Fruit fly (Drosophila melanogaster) Kc167 (cell line): ENCODE measurements around the gene CG32413.

Experiments used
- h ChIP-seq: fragments of >200 bp; optimal IDR thresholded peaks from 3 replicates; lab custom pipeline; 2018; ENCODE audit warnings: missing external identifiers
- psq ChIP-seq: fragments of >200 bp; optimal IDR thresholded peaks from 2 replicates; lab custom pipeline; 2017; ENCODE audit warnings: missing external identifiers
- ttk ChIP-seq: sonication (Bioruptor generic); optimal IDR thresholded peaks from 2 replicates; lab custom pipeline; 2017; ENCODE audit warnings: missing external identifiers

DNA sequence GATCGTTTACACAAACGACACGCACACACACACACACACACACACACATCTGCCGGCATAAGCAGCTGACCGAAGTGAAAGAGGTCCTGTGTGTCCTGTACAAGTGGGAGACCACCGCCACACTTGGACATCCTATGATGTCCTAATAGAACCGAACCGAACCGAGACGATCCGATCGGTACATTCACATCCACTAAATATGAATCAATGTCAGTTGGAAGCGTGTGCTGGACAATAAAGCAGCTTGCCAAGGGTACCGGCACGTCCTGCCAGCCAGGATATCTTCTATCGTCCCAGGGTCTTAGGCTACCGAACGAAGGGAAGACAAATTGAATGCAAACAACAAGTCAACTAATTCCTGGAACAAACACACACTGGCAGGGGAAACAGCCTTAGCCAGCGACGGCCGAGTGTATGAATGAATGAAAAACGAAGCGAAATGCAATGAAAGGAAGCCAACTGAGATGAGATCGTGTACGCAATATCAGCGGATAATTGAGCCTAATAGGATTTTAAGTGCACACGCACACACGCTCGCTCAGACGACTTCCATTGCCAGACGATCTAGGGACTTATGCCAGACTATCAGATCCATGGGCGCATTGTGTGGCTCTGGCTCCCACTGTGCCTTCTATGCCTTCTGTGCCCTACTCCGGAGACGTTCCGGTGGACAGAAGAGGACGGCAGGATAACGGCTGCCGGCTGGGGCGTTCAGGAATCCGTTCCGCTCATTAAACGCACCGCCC lies 47.6 kb downstream of the CG32413 start:
- TF ChIP-seq h (lab: Kevin White, UChicago) (no peak), ttk (lab: Kevin White, UChicago) (no peak), psq (lab: Kevin White, UChicago) (no peak)
